Fruit fly (Drosophila melanogaster) whole organism, embryonic: Measurements from ENCODE around the gene CG44869.

Experiments
- BEAF-32 ChIP-seq: fragments of 200-800 bp; sonication (Bioruptor generic); optimal IDR thresholded peaks from 3 replicates; lab custom pipeline; 2017; ENCODE audit warnings: missing biosample characterization, missing genetic modification characterization, mild to moderate bottlenecking, moderate library complexity, missing genetic modification reagents
- CG12071 ChIP-seq: fragments of 200-800 bp; sonication (Bioruptor generic); optimal IDR thresholded peaks from 3 replicates; lab custom pipeline; 2018; ENCODE audit warnings: missing biosample characterization, mild to moderate bottlenecking, missing genetic modification characterization
- CG13775 ChIP-seq: fragments of 200-800 bp; sonication (Bioruptor generic); optimal IDR thresholded peaks from 3 replicates; lab custom pipeline; 2017; ENCODE audit warnings: missing biosample characterization, mild to moderate bottlenecking, missing genetic modification characterization
- CG16813 ChIP-seq: fragments of 200-800 bp; sonication (Bioruptor generic); IDR thresholded peaks from 3 replicates; pipeline ENCODE4 v1.3.6; 2022; ENCODE audit warnings: missing biosample characterization, missing genetic modification characterization; ENCODE audit not compliant: partially characterized antibody
- CG17359 ChIP-seq: fragments of 200-800 bp; sonication (Bioruptor generic); optimal IDR thresholded peaks from 3 replicates; lab custom pipeline; 2018; ENCODE audit warnings: missing biosample characterization, mild to moderate bottlenecking, missing genetic modification characterization, moderate library complexity
- CG17385 ChIP-seq: fragments of 200-800 bp; sonication (Bioruptor generic); optimal IDR thresholded peaks from 3 replicates; lab custom pipeline; 2018; ENCODE audit warnings: missing biosample characterization, mild to moderate bottlenecking, missing genetic modification characterization
- CG17802 ChIP-seq: fragments of 200-800 bp; sonication (Bioruptor generic); optimal IDR thresholded peaks from 2 replicates; lab custom pipeline; 2018; ENCODE audit warnings: missing biosample characterization, mild to moderate bottlenecking, missing genetic modification characterization, moderate library complexity
- CG18262 ChIP-seq: fragments of 200-800 bp; optimal IDR thresholded peaks from 3 replicates; lab custom pipeline; 2019; ENCODE audit warnings: missing biosample characterization, mild to moderate bottlenecking, missing genetic modification characterization, moderate library complexity
- CG18599 ChIP-seq: fragments of 200-800 bp; sonication (Bioruptor generic); optimal IDR thresholded peaks from 3 replicates; lab custom pipeline; 2017; ENCODE audit warnings: missing biosample characterization, missing genetic modification characterization, mild to moderate bottlenecking, moderate library complexity, missing genetic modification reagents
- CG2875 ChIP-seq: fragments of 200-800 bp; sonication (Bioruptor generic); optimal IDR thresholded peaks from 2 replicates; lab custom pipeline; 2017; ENCODE audit warnings: missing biosample characterization, mild to moderate bottlenecking, missing genetic modification characterization, missing genetic modification reagents
- CG32772 ChIP-seq: fragments of 200-800 bp; sonication (Bioruptor generic); IDR thresholded peaks from 2 replicates; pipeline ENCODE4 v1.3.6; 2022; ENCODE audit warnings: missing biosample characterization, missing genetic modification characterization
- CG33557 ChIP-seq: fragments of 200-800 bp; sonication (Bioruptor generic); optimal IDR thresholded peaks from 2 replicates; lab custom pipeline; 2019; ENCODE audit warnings: missing biosample characterization, mild to moderate bottlenecking, missing genetic modification characterization, moderate library complexity
- CG3407 ChIP-seq: fragments of 200-800 bp; sonication (Bioruptor generic); optimal IDR thresholded peaks from 2 replicates; lab custom pipeline; 2018; ENCODE audit warnings: missing biosample characterization, mild to moderate bottlenecking, missing genetic modification characterization
- CG34422 ChIP-seq: fragments of 200-800 bp; sonication (Bioruptor generic); IDR thresholded peaks from 3 replicates; pipeline ENCODE4 v1.3.6; 2022; ENCODE audit warnings: missing biosample characterization, missing genetic modification characterization
- CG3838 ChIP-seq: fragments of 200-800 bp; sonication (Bioruptor generic); optimal IDR thresholded peaks from 3 replicates; lab custom pipeline; 2016; ENCODE audit warnings: missing biosample characterization, missing genetic modification characterization
- CG4707 ChIP-seq: fragments of 200-800 bp; sonication (Bioruptor generic); optimal IDR thresholded peaks from 2 replicates; lab custom pipeline; 2018; ENCODE audit warnings: missing biosample characterization, mild to moderate bottlenecking, missing genetic modification characterization, moderate library complexity
- CG4854 ChIP-seq: fragments of 200-800 bp; sonication (Bioruptor generic); optimal IDR thresholded peaks from 2 replicates; lab custom pipeline; 2016; ENCODE audit warnings: missing biosample characterization, missing genetic modification characterization, inconsistent platforms
- CG5180 ChIP-seq: fragments of 200-800 bp; sonication (Bioruptor generic); optimal IDR thresholded peaks from 3 replicates; lab custom pipeline; 2017; ENCODE audit warnings: missing biosample characterization, missing genetic modification characterization, mild to moderate bottlenecking, moderate library complexity, missing genetic modification reagents
- CG7839 ChIP-seq: fragments of 200-800 bp; sonication (Bioruptor generic); optimal IDR thresholded peaks from 3 replicates; lab custom pipeline; 2018; ENCODE audit warnings: missing biosample characterization, mild to moderate bottlenecking, missing genetic modification characterization, moderate library complexity
- CG7987 ChIP-seq: fragments of 200-800 bp; sonication (Bioruptor generic); optimal IDR thresholded peaks from 2 replicates; lab custom pipeline; 2018; ENCODE audit warnings: missing biosample characterization, mild to moderate bottlenecking, missing genetic modification characterization, moderate library complexity
- CHES-1-like ChIP-seq: fragments of 200-800 bp; sonication (Bioruptor generic); optimal IDR thresholded peaks from 2 replicates; lab custom pipeline; 2016; ENCODE audit warnings: missing biosample characterization, missing genetic modification characterization
- Chrac-16 ChIP-seq: fragments of 200-800 bp; sonication (Bioruptor generic); optimal IDR thresholded peaks from 3 replicates; lab custom pipeline; 2016; ENCODE audit warnings: missing biosample characterization, missing genetic modification characterization
- Doc3 ChIP-seq: fragments of 200-800 bp; sonication (Bioruptor generic); IDR thresholded peaks from 3 replicates; pipeline ENCODE4 v1.3.6; 2022; ENCODE audit warnings: missing biosample characterization, missing genetic modification characterization; ENCODE audit not compliant: partially characterized antibody
- E2f2 ChIP-seq: fragments of 200-800 bp; sonication (Bioruptor generic); IDR thresholded peaks from 2 replicates; pipeline ENCODE4 v1.3.6; 2022; ENCODE audit warnings: missing biosample characterization, missing genetic modification characterization
- Fer3 ChIP-seq: fragments of 200-800 bp; sonication (Bioruptor generic); optimal IDR thresholded peaks from 2 replicates; lab custom pipeline; 2018; ENCODE audit warnings: missing biosample characterization, mild to moderate bottlenecking, missing genetic modification characterization, moderate library complexity
- Neu2 ChIP-seq: fragments of 200-800 bp; sonication (Bioruptor generic); optimal IDR thresholded peaks from 3 replicates; lab custom pipeline; 2016; ENCODE audit warnings: missing biosample characterization, missing genetic modification characterization, borderline replicate concordance
- Six4 ChIP-seq: fragments of 200-800 bp; sonication (Bioruptor generic); optimal IDR thresholded peaks from 2 replicates; lab custom pipeline; 2016; ENCODE audit warnings: missing biosample characterization, missing genetic modification characterization
- Spps ChIP-seq: fragments of 200-800 bp; sonication (Bioruptor generic); optimal IDR thresholded peaks from 2 replicates; lab custom pipeline; 2018; ENCODE audit warnings: missing biosample characterization, mild to moderate bottlenecking, missing genetic modification characterization
- Xbp1 ChIP-seq: fragments of 200-800 bp; sonication (Bioruptor generic); optimal IDR thresholded peaks from 3 replicates; lab custom pipeline; 2016; ENCODE audit warnings: missing biosample characterization, mild to moderate bottlenecking, missing genetic modification characterization
- ash1 ChIP-seq: fragments of 200-800 bp; sonication (Bioruptor generic); optimal IDR thresholded peaks from 2 replicates; lab custom pipeline; 2018; ENCODE audit warnings: missing biosample characterization, mild to moderate bottlenecking, missing genetic modification characterization
- ato ChIP-seq: fragments of 200-800 bp; sonication (Bioruptor generic); IDR thresholded peaks from 2 replicates; pipeline ENCODE4 v1.3.6; 2022; ENCODE audit warnings: missing biosample characterization, missing genetic modification characterization; ENCODE audit not compliant: partially characterized antibody
- cato ChIP-seq: fragments of 200-800 bp; sonication (Bioruptor generic); optimal IDR thresholded peaks from 2 replicates; lab custom pipeline; 2016; ENCODE audit warnings: missing biosample characterization, missing genetic modification characterization, borderline replicate concordance
- caup ChIP-seq: fragments of 200-800 bp; sonication (Bioruptor generic); optimal IDR thresholded peaks from 3 replicates; lab custom pipeline; 2017; ENCODE audit warnings: missing biosample characterization, mild to moderate bottlenecking, missing genetic modification characterization, moderate library complexity; ENCODE audit not compliant: severe bottlenecking
- crol ChIP-seq: fragments of 200-800 bp; sonication (Bioruptor generic); IDR thresholded peaks from 2 replicates; pipeline ENCODE4 v1.3.6; 2022; ENCODE audit warnings: missing biosample characterization, missing genetic modification characterization
- danr ChIP-seq: fragments of 200-800 bp; sonication (Bioruptor generic); IDR thresholded peaks from 2 replicates; pipeline ENCODE4 v1.3.6; 2022; ENCODE audit warnings: missing biosample characterization, missing genetic modification characterization
- dmrt11E ChIP-seq: fragments of 200-800 bp; sonication (Bioruptor generic); optimal IDR thresholded peaks from 3 replicates; lab custom pipeline; 2018; ENCODE audit warnings: missing biosample characterization, mild to moderate bottlenecking, missing genetic modification characterization, moderate library complexity
- dpn ChIP-seq, 2 experiments: fragments of 200-800 bp; sonication (Bioruptor generic); optimal IDR thresholded peaks; 3 replicates each; lab custom pipeline; 2016; ENCODE audit warnings: missing biosample characterization in 2 of 2, missing genetic modification characterization in 2 of 2
- hbn ChIP-seq: fragments of 200-800 bp; sonication (Bioruptor generic); IDR thresholded peaks from 2 replicates; pipeline ENCODE4 v1.3.6; 2022; ENCODE audit warnings: missing biosample characterization, missing genetic modification characterization; ENCODE audit not compliant: partially characterized antibody
- jigr1 ChIP-seq: fragments of 200-800 bp; sonication (Bioruptor generic); IDR thresholded peaks from 3 replicates; pipeline ENCODE4 v1.3.6; 2022; ENCODE audit warnings: missing biosample characterization, missing genetic modification characterization
- nerfin-1 ChIP-seq: fragments of 200-800 bp; sonication (Bioruptor generic); optimal IDR thresholded peaks from 3 replicates; lab custom pipeline; 2019; ENCODE audit warnings: missing biosample characterization, mild to moderate bottlenecking, missing genetic modification characterization, moderate library complexity
- nerfin-2 ChIP-seq: fragments of 200-800 bp; sonication (Bioruptor generic); IDR thresholded peaks from 2 replicates; pipeline ENCODE4 v1.3.6; 2022; ENCODE audit warnings: missing biosample characterization, missing genetic modification characterization; ENCODE audit not compliant: partially characterized antibody
- pho ChIP-seq: fragments of 200-800 bp; sonication (Bioruptor generic); optimal IDR thresholded peaks from 2 replicates; lab custom pipeline; 2016; ENCODE audit warnings: missing biosample characterization, missing genetic modification characterization
- phol ChIP-seq: fragments of 200-800 bp; sonication (Bioruptor generic); optimal IDR thresholded peaks from 3 replicates; lab custom pipeline; 2018; ENCODE audit warnings: missing biosample characterization, mild to moderate bottlenecking, missing genetic modification characterization, moderate library complexity
- pzg ChIP-seq: fragments of 200-800 bp; sonication (Bioruptor generic); optimal IDR thresholded peaks from 3 replicates; lab custom pipeline; 2018; ENCODE audit warnings: missing biosample characterization, mild to moderate bottlenecking, missing genetic modification characterization, moderate library complexity
- ranshi ChIP-seq: fragments of 200-800 bp; sonication (Bioruptor generic); IDR thresholded peaks from 2 replicates; pipeline ENCODE4 v1.3.6; 2022; ENCODE audit warnings: missing biosample characterization, missing genetic modification characterization
- stc ChIP-seq: fragments of 200-800 bp; sonication (Bioruptor generic); IDR thresholded peaks from 2 replicates; pipeline ENCODE4 v1.3.6; 2022; ENCODE audit warnings: missing biosample characterization, missing genetic modification characterization
- twi ChIP-seq: fragments of 200-800 bp; optimal IDR thresholded peaks from 2 replicates; lab custom pipeline; 2019; ENCODE audit warnings: missing biosample characterization, mild to moderate bottlenecking, missing genetic modification characterization, moderate library complexity
- vvl ChIP-seq: fragments of 200-800 bp; sonication (Bioruptor generic); IDR thresholded peaks from 2 replicates; pipeline ENCODE4 v1.3.6; 2022; ENCODE audit warnings: missing biosample characterization, missing genetic modification characterization

The CG44869 gene

dm6 chr2L:15441852-15442549 is 23.8 kb upstream of the CG44869 start (continued):
- TF ChIP-seq cato (GFP tag; lab: Kevin White, UChicago) (no peak), BEAF-32 (GFP tag; lab: Kevin White, UChicago) (no peak), CG4854 (GFP tag; lab: Kevin White, UChicago) (no peak), Xbp1 (GFP tag; lab: Kevin White, UChicago) (peak; percentile 7), pho (no peak), CG17802 (tag; lab: Kevin White, UChicago) (no peak), CG33557 (GFP tag; lab: Kevin White, UChicago) (peak; percentile 75), Spps (tag; lab: Kevin White, UChicago) (peak; percentile 58), Fer3 (tag; lab: Kevin White, UChicago) (no peak), Six4 (GFP tag; lab: Kevin White, UChicago) (peak; percentile 19), caup (GFP tag; lab: Kevin White, UChicago) (no peak), nerfin-2 (no peak), CG17359 (tag; lab: Kevin White, UChicago) (peak; percentile 52), ato (no peak), dmrt11E (peak; percentile 89), stc (GFP tag; lab: Robert Waterston, UW) (no peak), CG2875 (GFP tag; lab: Kevin White, UChicago) (peak; percentile 19), CG3407 (GFP tag; lab: Kevin White, UChicago) (peak; percentile 25), ranshi (GFP tag; lab: Robert Waterston, UW) (peak; percentile 14; the same call in 1 of the 2 replicates), CG7839 (peak; percentile 69), CG13775 (peak; percentile 6), pzg (GFP tag; lab: Kevin White, UChicago) (no peak), vvl (peak; percentile 57; the same call in 1 of the 2 replicates), CG3838 (GFP tag; lab: Kevin White, UChicago) (no peak), CG5180 (peak; percentile 11), dpn (GFP tag; optimal IDR thresholded peaks at IDR 0.05; lab: Kevin White, UChicago) (peak in 1 of 2 experiments; percentile 10), phol (peak; percentile 72), CG4707 (no peak), Doc3 (GFP tag; lab: Robert Waterston, UW) (no peak), CG18262 (tag; lab: Kevin White, UChicago) (peak; percentile 88), nerfin-1 (tag; lab: Kevin White, UChicago) (peak; percentile 34), Neu2 (no peak), CHES-1-like (GFP tag; lab: Kevin White, UChicago) (no peak), E2f2 (GFP tag; lab: Robert Waterston, UW) (peak; percentile 13; the same call in 1 of the 2 replicates), ash1 (GFP tag; lab: Kevin White, UChicago) (no peak), danr (GFP tag; lab: Robert Waterston, UW) (no peak), crol (peak; percentile 56), CG7987 (no peak), twi (tag; lab: Kevin White, UChicago) (peak; percentile 40), CG18599 (peak; percentile 29), CG34422 (GFP tag; lab: Robert Waterston, UW) (no peak), CG16813 (GFP tag; lab: Robert Waterston, UW) (no peak), CG17385 (GFP tag; lab: Kevin White, UChicago) (peak; percentile 6), hbn (GFP tag; lab: Robert Waterston, UW) (no peak), CG12071 (GFP tag; lab: Kevin White, UChicago) (no peak), Chrac-16 (GFP tag; lab: Kevin White, UChicago) (no peak), jigr1 (GFP tag; lab: Robert Waterston, UW) (no peak), CG32772 (GFP tag; lab: Robert Waterston, UW) (no peak)
